Worm (Caenorhabditis elegans) whole organism, late embryonic: Measurements from ENCODE around the gene T28A11.22.
A peak's percentile ranks its signal among the peaks of the same experiment; 100 is the strongest.

ENCODE experiments used
- C08G9.2 ChIP-seq: sonication (generic microtip); optimal IDR thresholded peaks from 2 replicates; lab custom pipeline; 2016; ENCODE audit warnings: mild to moderate bottlenecking, missing genetic modification characterization, moderate library complexity, missing compliant biosample characterization
- F13H6.1 ChIP-seq: sonication (generic microtip); optimal IDR thresholded peaks from 2 replicates; lab custom pipeline; 2016; ENCODE audit warnings: missing genetic modification characterization, missing compliant biosample characterization
- K02D7.2 ChIP-seq: sonication (generic microtip); optimal IDR thresholded peaks from 2 replicates; lab custom pipeline; 2017; ENCODE audit warnings: mild to moderate bottlenecking, missing genetic modification characterization, missing compliant biosample characterization
- ahr-1 ChIP-seq: sonication (generic microtip); optimal IDR thresholded peaks from 2 replicates; lab custom pipeline; 2016; ENCODE audit warnings: missing genetic modification characterization, missing compliant biosample characterization
- ceh-14 ChIP-seq: sonication (generic microtip); optimal IDR thresholded peaks from 2 replicates; lab custom pipeline; 2016; ENCODE audit warnings: missing genotype, missing genetic modification characterization, missing compliant biosample characterization
- ceh-2 ChIP-seq: sonication (generic microtip); optimal IDR thresholded peaks from 2 replicates; lab custom pipeline; 2016; ENCODE audit warnings: missing genotype, missing genetic modification characterization, missing compliant biosample characterization
- ceh-22 ChIP-seq: sonication (generic microtip); optimal IDR thresholded peaks from 2 replicates; lab custom pipeline; 2017; ENCODE audit warnings: missing biosample characterization, missing genetic modification characterization
- ceh-24 ChIP-seq: sonication (generic microtip); optimal IDR thresholded peaks from 2 replicates; lab custom pipeline; 2016; ENCODE audit warnings: mild to moderate bottlenecking, missing genetic modification characterization, missing compliant biosample characterization
- ceh-34 ChIP-seq: sonication (generic microtip); optimal IDR thresholded peaks from 2 replicates; lab custom pipeline; 2016; ENCODE audit warnings: mild to moderate bottlenecking, missing genetic modification characterization, missing compliant biosample characterization
- ceh-45 ChIP-seq: fragments of 200-800 bp; sonication (Bioruptor generic); IDR thresholded peaks from 2 replicates; pipeline ENCODE4 v1.3.6; 2022; ENCODE audit warnings: missing genetic modification reagents, missing genetic modification characterization, missing compliant biosample characterization
- ceh-48 ChIP-seq: sonication (generic microtip); optimal IDR thresholded peaks from 2 replicates; lab custom pipeline; 2016; ENCODE audit warnings: missing genetic modification characterization, inconsistent platforms, missing compliant biosample characterization
- che-1 ChIP-seq: sonication (generic microtip); optimal IDR thresholded peaks from 2 replicates; lab custom pipeline; 2016; ENCODE audit warnings: mild to moderate bottlenecking, missing genetic modification characterization, missing compliant biosample characterization
- dve-1 ChIP-seq: sonication (generic microtip); optimal IDR thresholded peaks from 2 replicates; lab custom pipeline; 2017; ENCODE audit warnings: antibody characterized with exemption, mild to moderate bottlenecking, missing genetic modification characterization, missing compliant biosample characterization
- elt-2 ChIP-seq: sonication (generic microtip); optimal IDR thresholded peaks from 2 replicates; lab custom pipeline; 2016; ENCODE audit warnings: missing genetic modification reagents, missing genetic modification characterization, missing compliant biosample characterization
- elt-4 ChIP-seq: sonication (generic microtip); optimal IDR thresholded peaks from 2 replicates; lab custom pipeline; 2016; ENCODE audit warnings: missing genetic modification characterization, missing compliant biosample characterization
- ets-4 ChIP-seq: sonication (generic microtip); optimal IDR thresholded peaks from 2 replicates; lab custom pipeline; 2016; ENCODE audit warnings: missing genetic modification characterization, missing compliant biosample characterization
- fkh-10 ChIP-seq: fragments of 150-350 bp; optimal IDR thresholded peaks from 2 replicates; lab custom pipeline; 2014; ENCODE audit warnings: missing biosample characterization, missing genetic modification reagents, missing genetic modification characterization
- hlh-13 ChIP-seq: fragments of 200-800 bp; sonication (Bioruptor generic); optimal IDR thresholded peaks from 2 replicates; lab custom pipeline; 2018; ENCODE audit warnings: mild to moderate bottlenecking, missing genetic modification characterization, missing compliant biosample characterization
- hlh-30 ChIP-seq: sonication (generic microtip); optimal IDR thresholded peaks from 2 replicates; lab custom pipeline; 2017; ENCODE audit warnings: antibody characterized with exemption, missing genetic modification characterization, missing compliant biosample characterization; ENCODE audit not compliant: insufficient read depth
- hlh-6 ChIP-seq: sonication (generic microtip); optimal IDR thresholded peaks from 2 replicates; lab custom pipeline; 2016; ENCODE audit warnings: missing genotype, missing genetic modification characterization, missing compliant biosample characterization
- hlh-8 ChIP-seq: sonication (generic microtip); optimal IDR thresholded peaks from 2 replicates; lab custom pipeline; 2016; ENCODE audit warnings: missing genotype, missing genetic modification characterization, missing compliant biosample characterization
- madf-2 ChIP-seq: sonication (generic microtip); optimal IDR thresholded peaks from 2 replicates; lab custom pipeline; 2017; ENCODE audit warnings: missing genetic modification characterization, missing compliant biosample characterization
- nhr-11 ChIP-seq: fragments of 150-350 bp; optimal IDR thresholded peaks from 2 replicates; lab custom pipeline; 2014; ENCODE audit warnings: missing biosample characterization, missing genetic modification characterization
- nhr-232 ChIP-seq: sonication (generic microtip); optimal IDR thresholded peaks from 2 replicates; lab custom pipeline; 2016; ENCODE audit warnings: missing genetic modification characterization, missing compliant biosample characterization
- pag-3 ChIP-seq: sonication (generic microtip); optimal IDR thresholded peaks from 2 replicates; lab custom pipeline; 2016; ENCODE audit warnings: missing compliant biosample characterization, missing genetic modification characterization, borderline replicate concordance
- pat-9 ChIP-seq: fragments of 200-800 bp; sonication (Bioruptor generic); optimal IDR thresholded peaks from 2 replicates; lab custom pipeline; 2018; ENCODE audit warnings: mild to moderate bottlenecking, missing genetic modification characterization, moderate library complexity, missing compliant biosample characterization
- pax-1 ChIP-seq: fragments of 150-350 bp; optimal IDR thresholded peaks from 2 replicates; lab custom pipeline; 2014; ENCODE audit warnings: missing biosample characterization, missing genetic modification characterization
- pha-2 ChIP-seq: sonication (generic microtip); optimal IDR thresholded peaks from 2 replicates; lab custom pipeline; 2017; ENCODE audit warnings: mild to moderate bottlenecking, missing genetic modification characterization, missing compliant biosample characterization
- pha-4 ChIP-seq: fragments of 150-350 bp; optimal IDR thresholded peaks from 2 replicates; lab custom pipeline; 2018; ENCODE audit warnings: missing biosample characterization, missing genetic modification reagents, missing genetic modification characterization
- pqm-1 ChIP-seq: sonication (generic microtip); optimal IDR thresholded peaks from 2 replicates; lab custom pipeline; 2016; ENCODE audit warnings: missing genetic modification characterization, missing compliant biosample characterization
- rnt-1 ChIP-seq: sonication (generic microtip); optimal IDR thresholded peaks from 2 replicates; lab custom pipeline; 2016; ENCODE audit warnings: missing genetic modification characterization, missing compliant biosample characterization
- syd-9 ChIP-seq: sonication (generic microtip); optimal IDR thresholded peaks from 2 replicates; lab custom pipeline; 2016; ENCODE audit warnings: mild to moderate bottlenecking, missing genetic modification characterization, moderate library complexity, missing compliant biosample characterization
- tbx-2 ChIP-seq: sonication (generic microtip); optimal IDR thresholded peaks from 2 replicates; lab custom pipeline; 2016; ENCODE audit warnings: missing genetic modification characterization, missing compliant biosample characterization
- unc-42 ChIP-seq: sonication (generic microtip); optimal IDR thresholded peaks from 2 replicates; lab custom pipeline; 2016; ENCODE audit warnings: missing genotype, missing genetic modification characterization, missing compliant biosample characterization
- unc-55 ChIP-seq: sonication (generic microtip); optimal IDR thresholded peaks from 2 replicates; lab custom pipeline; 2017; ENCODE audit warnings: missing biosample characterization, missing genetic modification reagents, missing genetic modification characterization
- zip-5 ChIP-seq: sonication (generic microtip); optimal IDR thresholded peaks from 2 replicates; lab custom pipeline; 2016; ENCODE audit warnings: missing genetic modification characterization, missing compliant biosample characterization

The T28A11.22 gene

ce11 chrV:3218604-3219003, 38.8 kb upstream of the T28A11.22 start (continued):
- TF ChIP-seq hlh-8 (tag; lab: Kevin White, UChicago) (no peak), che-1 (tag; lab: Kevin White, UChicago) (no peak), tbx-2 (tag; lab: Kevin White, UChicago) (peak; percentile 77), ceh-2 (peak; percentile 47), pax-1 (tag; lab: Kevin White, UChicago) (no peak), dve-1 (no peak), ceh-45 (GFP tag; lab: Robert Waterston, UW) (no peak), ets-4 (no peak), rnt-1 (peak; percentile 12), pha-4 (tag; lab: Kevin White, UChicago) (no peak), pag-3 (tag; lab: Kevin White, UChicago) (no peak), C08G9.2 (tag; lab: Kevin White, UChicago) (peak; percentile 69), hlh-30 (tag; lab: Kevin White, UChicago) (no peak), K02D7.2 (tag; lab: Kevin White, UChicago) (no peak), ahr-1 (tag; lab: Kevin White, UChicago) (no peak), nhr-232 (tag; lab: Kevin White, UChicago) (no peak)

ce11 chrV:3227373-3227772, 30.0 kb upstream of the T28A11.22 start, which contains the start of gene K08D9.2:
K08D9.2 (plus strand) TSS chrV:3227673.
- no peak for TF ChIP-seq hlh-8 (tag; lab: Kevin White, UChicago)
- TF ChIP-seq ahr-1 (tag; lab: Kevin White, UChicago) = no peak
- TF ChIP-seq che-1 (tag; lab: Kevin White, UChicago) = no peak
- TF ChIP-seq ceh-48 (tag; lab: Kevin White, UChicago) = no peak
- no peak for TF ChIP-seq madf-2 (tag; lab: Kevin White, UChicago)
- TF ChIP-seq, all 69 proteins: peak for 0

- TF ChIP-seq dve-1 (peak; percentile 61), ceh-34 (tag; lab: Kevin White, UChicago) (no peak)
- TF ChIP-seq, all 69 proteins: peak for 1
Observed at ce11 chrV:3230150-3230549, 27.2 kb upstream of the T28A11.22 start.

DNA sequence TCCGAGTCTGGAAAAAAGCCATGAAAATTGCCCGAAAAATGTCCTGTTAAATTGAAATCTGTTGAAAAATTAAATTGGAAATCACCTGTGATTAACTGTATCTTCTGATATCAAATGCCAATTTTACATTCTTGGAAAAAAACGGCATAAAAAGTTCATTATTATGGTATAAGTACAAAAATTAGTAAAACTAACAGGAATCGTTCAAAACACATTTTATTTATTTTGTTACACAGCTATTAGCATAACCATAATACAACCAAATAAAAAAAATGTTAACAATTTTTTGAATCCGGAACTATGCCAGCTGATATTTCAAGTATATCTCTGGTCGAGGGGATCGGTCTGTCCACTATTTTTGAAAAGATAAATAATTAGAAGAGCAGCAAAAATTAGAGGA, 26.8 kb upstream of the T28A11.22 start, which contains the start of gene K08D9.10:
Gene K08D9.10 (plus strand): TSS at position 301 of the 400 bp plus-strand sequence.
- TF ChIP-seq madf-2 (tag; lab: Kevin White, UChicago) (no peak), elt-2 (tag; lab: Kevin White, UChicago) (no peak), fkh-10 (no peak), hlh-13 (GFP tag; lab: Kevin White, UChicago) (no peak), pqm-1 (tag; lab: Kevin White, UChicago) (no peak), nhr-11 (tag; lab: Kevin White, UChicago) (no peak), ceh-22 (tag; lab: Kevin White, UChicago) (no peak), pat-9 (tag; lab: Kevin White, UChicago) (no peak), unc-42 (no peak), rnt-1 (no peak), unc-55 (GFP tag; lab: Kevin White, UChicago) (no peak), hlh-6 (tag; lab: Kevin White, UChicago) (no peak), F13H6.1 (tag; lab: Kevin White, UChicago) (no peak), syd-9 (tag; lab: Kevin White, UChicago) (no peak), pha-2 (tag; lab: Kevin White, UChicago) (no peak), elt-4 (no peak), zip-5 (tag; lab: Kevin White, UChicago) (no peak), ceh-24 (tag; lab: Kevin White, UChicago) (no peak), ceh-14 (no peak)
- TF ChIP-seq, all 69 proteins: peak for 0
